Worm (Caenorhabditis elegans) whole organism, late embryonic: ENCODE measurements around the gene taf-13.

Source experiments
- ceh-2 ChIP-seq: sonication (generic microtip); optimal IDR thresholded peaks from 2 replicates; lab custom pipeline; 2016; ENCODE audit warnings: missing genotype, missing genetic modification characterization, missing compliant biosample characterization
- ceh-45 ChIP-seq: fragments of 200-800 bp; sonication (Bioruptor generic); IDR thresholded peaks from 2 replicates; pipeline ENCODE4 v1.3.6; 2022; ENCODE audit warnings: missing genetic modification reagents, missing genetic modification characterization, missing compliant biosample characterization
- elt-2 ChIP-seq: sonication (generic microtip); optimal IDR thresholded peaks from 2 replicates; lab custom pipeline; 2016; ENCODE audit warnings: missing genetic modification reagents, missing genetic modification characterization, missing compliant biosample characterization
- fkh-10 ChIP-seq: fragments of 150-350 bp; optimal IDR thresholded peaks from 2 replicates; lab custom pipeline; 2014; ENCODE audit warnings: missing biosample characterization, missing genetic modification reagents, missing genetic modification characterization
- hlh-15 ChIP-seq: sonication (generic microtip); optimal IDR thresholded peaks from 2 replicates; lab custom pipeline; 2016; ENCODE audit warnings: missing genetic modification characterization, missing compliant biosample characterization
- hlh-30 ChIP-seq: sonication (generic microtip); optimal IDR thresholded peaks from 2 replicates; lab custom pipeline; 2017; ENCODE audit warnings: antibody characterized with exemption, missing genetic modification characterization, missing compliant biosample characterization; ENCODE audit not compliant: insufficient read depth
- hlh-6 ChIP-seq: sonication (generic microtip); optimal IDR thresholded peaks from 2 replicates; lab custom pipeline; 2016; ENCODE audit warnings: missing genotype, missing genetic modification characterization, missing compliant biosample characterization
- madf-2 ChIP-seq: sonication (generic microtip); optimal IDR thresholded peaks from 2 replicates; lab custom pipeline; 2017; ENCODE audit warnings: missing genetic modification characterization, missing compliant biosample characterization
- pha-4 ChIP-seq: fragments of 150-350 bp; optimal IDR thresholded peaks from 2 replicates; lab custom pipeline; 2018; ENCODE audit warnings: missing biosample characterization, missing genetic modification reagents, missing genetic modification characterization
- tbx-7 ChIP-seq: sonication (generic microtip); optimal IDR thresholded peaks from 2 replicates; lab custom pipeline; 2016; ENCODE audit warnings: missing genotype, missing genetic modification characterization, missing compliant biosample characterization

DNA sequence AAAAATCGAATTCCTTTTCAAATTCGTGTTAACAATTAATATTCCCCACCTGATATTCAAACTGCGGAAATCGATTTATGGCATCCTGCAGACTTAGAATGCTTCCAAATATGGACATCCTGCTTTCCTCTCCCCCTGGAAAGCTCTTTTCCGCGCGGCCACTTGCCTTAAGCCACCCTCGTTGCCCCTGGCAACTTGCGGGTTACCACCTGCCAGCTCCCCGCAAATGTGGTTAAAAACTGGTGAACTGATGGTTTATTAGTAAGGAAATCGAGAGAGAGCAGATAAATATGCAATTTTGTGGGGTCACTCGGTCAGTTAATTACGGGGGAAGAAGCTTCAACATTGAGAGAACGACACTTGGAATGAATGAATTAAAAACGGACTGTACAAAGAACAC, 46.7 kb upstream of the taf-13 start, which contains the start of gene nphp-1:
- no peak for TF ChIP-seq hlh-6
- TF ChIP-seq madf-2 (tag; lab: Kevin White, UChicago): no peak
- no peak for TF ChIP-seq tbx-7 (tag; lab: Kevin White, UChicago)
- TF ChIP-seq elt-2 (tag; lab: Kevin White, UChicago): no peak
- no peak for TF ChIP-seq fkh-10 (GFP tag; lab: Kevin White, UChicago)
- no peak for TF ChIP-seq pha-4
- TF ChIP-seq ceh-45 (GFP tag; lab: Robert Waterston, UW): no peak
- TF ChIP-seq hlh-30 (tag; lab: Kevin White, UChicago): no peak
- no peak for TF ChIP-seq ceh-2 (tag; lab: Kevin White, UChicago)
- TF ChIP-seq hlh-15 (tag; lab: Kevin White, UChicago): no peak
